Fruit fly (Drosophila melanogaster) whole organism, embryonic: ENCODE data around the gene Tsf2.
A peak's percentile ranks its signal among the peaks of the same experiment; 100 is the strongest.

ENCODE experiments used
- Bdp1 ChIP-seq: fragments of 200-800 bp; sonication (Bioruptor generic); optimal IDR thresholded peaks from 3 replicates; lab custom pipeline; 2016; ENCODE audit warnings: missing biosample characterization, missing genetic modification characterization
- C15 ChIP-seq: fragments of 200-800 bp; sonication (Bioruptor generic); IDR thresholded peaks from 3 replicates; pipeline ENCODE4 v1.3.6; 2022; ENCODE audit warnings: missing biosample characterization, missing genetic modification characterization
- CG10274 ChIP-seq: fragments of 200-800 bp; sonication (Bioruptor generic); optimal IDR thresholded peaks from 3 replicates; lab custom pipeline; 2017; ENCODE audit warnings: missing biosample characterization, mild to moderate bottlenecking, missing genetic modification characterization
- CG14860 ChIP-seq: fragments of 200-800 bp; sonication (Bioruptor generic); IDR thresholded peaks from 3 replicates; pipeline ENCODE4 v1.3.6; 2022; ENCODE audit warnings: missing biosample characterization, missing genetic modification characterization; ENCODE audit not compliant: partially characterized antibody
- CG1602 ChIP-seq: fragments of 200-800 bp; sonication (Bioruptor generic); optimal IDR thresholded peaks from 3 replicates; lab custom pipeline; 2016; ENCODE audit warnings: missing biosample characterization, missing genetic modification characterization
- CG17829 ChIP-seq: fragments of 200-800 bp; optimal IDR thresholded peaks from 2 replicates; lab custom pipeline; 2019; ENCODE audit warnings: missing biosample characterization, mild to moderate bottlenecking, missing genetic modification characterization, moderate library complexity
- CG18262 ChIP-seq: fragments of 200-800 bp; optimal IDR thresholded peaks from 3 replicates; lab custom pipeline; 2019; ENCODE audit warnings: missing biosample characterization, mild to moderate bottlenecking, missing genetic modification characterization, moderate library complexity
- CG2202 ChIP-seq: fragments of 200-800 bp; sonication (Bioruptor generic); optimal IDR thresholded peaks from 2 replicates; lab custom pipeline; 2018; ENCODE audit warnings: missing biosample characterization, mild to moderate bottlenecking, missing genetic modification characterization
- CG30020 ChIP-seq: fragments of 200-800 bp; optimal IDR thresholded peaks from 2 replicates; lab custom pipeline; 2019; ENCODE audit warnings: missing biosample characterization, mild to moderate bottlenecking, missing genetic modification characterization, moderate library complexity
- CG34224 ChIP-seq: fragments of 200-800 bp; sonication (Bioruptor generic); IDR thresholded peaks from 3 replicates; pipeline ENCODE4 v1.3.6; 2022; ENCODE audit warnings: missing biosample characterization, missing genetic modification characterization; ENCODE audit not compliant: partially characterized antibody
- CG4617 ChIP-seq: fragments of 200-800 bp; sonication (Bioruptor generic); optimal IDR thresholded peaks from 3 replicates; lab custom pipeline; 2016; ENCODE audit warnings: missing biosample characterization, missing genetic modification characterization, borderline replicate concordance
- CG6175 ChIP-seq: fragments of 200-800 bp; sonication (Bioruptor generic); IDR thresholded peaks from 3 replicates; pipeline ENCODE4 v1.3.6; 2022; ENCODE audit warnings: missing biosample characterization, missing genetic modification characterization
- CG6254 ChIP-seq: fragments of 200-800 bp; sonication (Bioruptor generic); optimal IDR thresholded peaks from 3 replicates; lab custom pipeline; 2017; ENCODE audit warnings: mild to moderate bottlenecking, missing biosample characterization, missing genetic modification reagents, missing genetic modification characterization
- CG6683 ChIP-seq: fragments of 200-800 bp; sonication (Bioruptor generic); optimal IDR thresholded peaks from 2 replicates; lab custom pipeline; 2017; ENCODE audit warnings: missing biosample characterization, mild to moderate bottlenecking, missing genetic modification characterization, missing genetic modification reagents
- CG7372 ChIP-seq: fragments of 200-800 bp; sonication (Bioruptor generic); IDR thresholded peaks from 2 replicates; pipeline ENCODE4 v1.3.6; 2022; ENCODE audit warnings: missing biosample characterization, missing genetic modification characterization
- CG7556 ChIP-seq: fragments of 200-800 bp; sonication (Bioruptor generic); optimal IDR thresholded peaks from 2 replicates; lab custom pipeline; 2017; ENCODE audit warnings: missing biosample characterization, mild to moderate bottlenecking, missing genetic modification characterization
- CoRest ChIP-seq: fragments of 200-800 bp; sonication (Bioruptor generic); optimal IDR thresholded peaks from 3 replicates; lab custom pipeline; 2018; ENCODE audit warnings: missing biosample characterization, mild to moderate bottlenecking, missing genetic modification characterization, moderate library complexity
- Dek ChIP-seq: fragments of 200-800 bp; sonication (Bioruptor generic); optimal IDR thresholded peaks from 3 replicates; lab custom pipeline; 2019; ENCODE audit warnings: missing biosample characterization, mild to moderate bottlenecking, missing genetic modification characterization, moderate library complexity
- Dip3 ChIP-seq: fragments of 200-800 bp; sonication (Bioruptor generic); optimal IDR thresholded peaks from 3 replicates; lab custom pipeline; 2016; ENCODE audit warnings: missing biosample characterization, missing genetic modification characterization
- E2f2 ChIP-seq: fragments of 200-800 bp; sonication (Bioruptor generic); IDR thresholded peaks from 2 replicates; pipeline ENCODE4 v1.3.6; 2022; ENCODE audit warnings: missing biosample characterization, missing genetic modification characterization
- Fer2 ChIP-seq: fragments of 200-800 bp; sonication (Bioruptor generic); optimal IDR thresholded peaks from 2 replicates; lab custom pipeline; 2018; ENCODE audit warnings: missing biosample characterization, mild to moderate bottlenecking, missing genetic modification characterization, moderate library complexity
- Hr39 ChIP-seq: fragments of >200 bp; optimal IDR thresholded peaks from 2 replicates; lab custom pipeline; 2017
- Jarid2 ChIP-seq: fragments of 200-800 bp; sonication (Bioruptor generic); optimal IDR thresholded peaks from 3 replicates; lab custom pipeline; 2017; ENCODE audit warnings: mild to moderate bottlenecking, missing biosample characterization, missing genetic modification reagents, missing genetic modification characterization
- NC2β ChIP-seq: fragments of 200-800 bp; sonication (Bioruptor generic); optimal IDR thresholded peaks from 2 replicates; lab custom pipeline; 2016; ENCODE audit warnings: missing biosample characterization, missing genetic modification characterization
- Pdp1 ChIP-seq, 2 experiments: fragments of 200-800 bp; sonication (Bioruptor generic); optimal IDR thresholded peaks; 3 replicates each; lab custom pipeline; 2016; ENCODE audit warnings: missing biosample characterization in 2 of 2, missing genetic modification characterization in 2 of 2, mild to moderate bottlenecking in 1 of 2, moderate library complexity in 1 of 2
- Rx ChIP-seq: fragments of 200-800 bp; sonication (Bioruptor generic); IDR thresholded peaks from 2 replicates; pipeline ENCODE4 v1.3.6; 2022; ENCODE audit warnings: missing biosample characterization, missing genetic modification characterization
- Trl ChIP-seq, 3 experiments: fragments of >200 bp in 2 of 3; fragments of 200-800 bp in 1 of 3; sonication (Bioruptor generic) in 1 of 3; optimal IDR thresholded peaks; 2 replicates in 1 of 3; 3 replicates in 2 of 3; lab custom pipeline; 2016 to 2017; ENCODE audit warnings: missing biosample characterization in 1 of 3, missing genetic modification characterization in 1 of 3
- bcd ChIP-seq: fragments of 200-800 bp; sonication (Bioruptor generic); optimal IDR thresholded peaks from 2 replicates; lab custom pipeline; 2017; ENCODE audit warnings: missing biosample characterization, mild to moderate bottlenecking, missing genetic modification characterization
- cato ChIP-seq: fragments of 200-800 bp; sonication (Bioruptor generic); optimal IDR thresholded peaks from 2 replicates; lab custom pipeline; 2016; ENCODE audit warnings: missing biosample characterization, missing genetic modification characterization, borderline replicate concordance
- ci ChIP-seq: fragments of 200-800 bp; sonication (Bioruptor generic); IDR thresholded peaks from 3 replicates; pipeline ENCODE4 v1.3.6; 2022; ENCODE audit warnings: missing biosample characterization, missing genetic modification characterization
- crc ChIP-seq: fragments of 200-800 bp; sonication (Bioruptor generic); optimal IDR thresholded peaks from 2 replicates; lab custom pipeline; 2016; ENCODE audit warnings: missing biosample characterization, missing genetic modification characterization
- cwo ChIP-seq: fragments of 200-800 bp; sonication (Bioruptor generic); optimal IDR thresholded peaks from 3 replicates; lab custom pipeline; 2017; ENCODE audit warnings: missing biosample characterization, missing genetic modification characterization, mild to moderate bottlenecking, moderate library complexity, missing genetic modification reagents
- dm ChIP-seq: fragments of 200-800 bp; sonication (Bioruptor generic); optimal IDR thresholded peaks from 3 replicates; lab custom pipeline; 2016; ENCODE audit warnings: missing biosample characterization, missing genetic modification characterization
- eve ChIP-seq, 2 experiments: fragments of >200 bp; optimal IDR thresholded peaks; 2 replicates each; lab custom pipeline; 2017; ENCODE audit warnings: missing biosample characterization in 2 of 2, missing genetic modification characterization in 2 of 2
- fd64A ChIP-seq: fragments of 200-800 bp; sonication (Bioruptor generic); optimal IDR thresholded peaks from 3 replicates; lab custom pipeline; 2018; ENCODE audit warnings: missing biosample characterization, mild to moderate bottlenecking, missing genetic modification characterization
- fru ChIP-seq: fragments of >200 bp; optimal IDR thresholded peaks from 2 replicates; lab custom pipeline; 2017
- gcm ChIP-seq: fragments of 200-800 bp; sonication (Bioruptor generic); optimal IDR thresholded peaks from 2 replicates; lab custom pipeline; 2019; ENCODE audit warnings: missing biosample characterization, mild to moderate bottlenecking, missing genetic modification characterization, moderate library complexity
- gem ChIP-seq: fragments of 200-800 bp; sonication (Bioruptor generic); optimal IDR thresholded peaks from 2 replicates; lab custom pipeline; 2019; ENCODE audit warnings: missing biosample characterization, mild to moderate bottlenecking, missing genetic modification characterization, moderate library complexity
- insv ChIP-seq, 2 experiments: fragments of 200-800 bp; sonication (Bioruptor generic); optimal IDR thresholded peaks; 3 replicates each; lab custom pipeline; 2016 to 2018; ENCODE audit warnings: missing biosample characterization in 2 of 2, missing genetic modification characterization in 2 of 2
- kay ChIP-seq: fragments of 200-800 bp; sonication (Bioruptor generic); optimal IDR thresholded peaks from 2 replicates; lab custom pipeline; 2016; ENCODE audit warnings: missing biosample characterization, missing genetic modification characterization
- knrl ChIP-seq: fragments of 200-800 bp; sonication (Bioruptor generic); IDR thresholded peaks from 3 replicates; pipeline ENCODE4 v1.3.6; 2022; ENCODE audit warnings: missing biosample characterization, missing genetic modification characterization; ENCODE audit not compliant: partially characterized antibody
- lbe ChIP-seq: fragments of 200-800 bp; sonication (Bioruptor generic); optimal IDR thresholded peaks from 2 replicates; lab custom pipeline; 2016; ENCODE audit warnings: missing biosample characterization, mild to moderate bottlenecking, missing genetic modification characterization
- org-1 ChIP-seq: fragments of 200-800 bp; sonication (Bioruptor generic); optimal IDR thresholded peaks from 2 replicates; lab custom pipeline; 2017; ENCODE audit warnings: missing biosample characterization, missing genetic modification characterization
- peb ChIP-seq: fragments of 200-800 bp; sonication (Bioruptor generic); IDR thresholded peaks from 2 replicates; pipeline ENCODE4 v1.3.6; 2022; ENCODE audit warnings: missing biosample characterization, missing genetic modification characterization
- pnt ChIP-seq: fragments of 200-800 bp; sonication (Bioruptor generic); optimal IDR thresholded peaks from 3 replicates; lab custom pipeline; 2016; ENCODE audit warnings: missing biosample characterization, missing genetic modification characterization
- pros ChIP-seq: fragments of 200-800 bp; sonication (Bioruptor generic); optimal IDR thresholded peaks from 3 replicates; lab custom pipeline; 2019; ENCODE audit warnings: missing biosample characterization, mild to moderate bottlenecking, missing genetic modification characterization, moderate library complexity
- scrt ChIP-seq: fragments of 200-800 bp; sonication (Bioruptor generic); optimal IDR thresholded peaks from 2 replicates; lab custom pipeline; 2018; ENCODE audit warnings: missing biosample characterization, mild to moderate bottlenecking, missing genetic modification characterization, moderate library complexity
- tna ChIP-seq: fragments of 200-800 bp; sonication (Bioruptor generic); IDR thresholded peaks from 2 replicates; pipeline ENCODE4 v1.3.6; 2022; ENCODE audit warnings: missing biosample characterization, missing genetic modification characterization; ENCODE audit not compliant: partially characterized antibody
- unpg ChIP-seq: fragments of 200-800 bp; sonication (Bioruptor generic); optimal IDR thresholded peaks from 3 replicates; lab custom pipeline; 2018; ENCODE audit warnings: missing biosample characterization, mild to moderate bottlenecking, missing genetic modification characterization, moderate library complexity

Tsf2 gene

DNA sequence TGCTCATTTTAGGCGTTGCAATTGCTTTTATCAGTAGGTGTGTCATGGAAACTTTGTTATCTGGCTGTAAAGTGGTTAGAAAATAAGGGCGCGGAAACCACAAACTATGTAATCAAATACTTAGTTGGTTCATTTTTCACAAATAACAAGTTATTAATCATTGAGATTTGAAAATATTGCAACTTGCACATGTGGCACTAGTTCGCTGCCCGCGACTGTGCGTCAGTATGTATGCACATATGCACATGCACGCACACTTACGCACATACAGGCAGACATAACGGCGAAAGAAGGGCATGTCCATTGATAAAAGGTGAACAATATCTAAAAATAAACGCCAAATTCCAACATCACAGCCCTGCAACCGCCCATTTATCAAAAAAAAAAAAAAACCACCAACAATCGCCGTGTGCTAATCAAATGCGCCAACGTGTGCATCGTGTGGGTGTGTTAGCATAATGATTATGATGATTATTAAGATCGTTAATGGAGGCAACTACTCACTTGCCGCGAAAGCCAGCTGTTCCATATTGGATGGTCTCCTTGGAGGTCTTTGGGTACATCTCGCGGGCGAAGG lies 4.0 kb downstream of the Tsf2 start (continued):
- no peak for TF ChIP-seq pnt (GFP tag; lab: Kevin White, UChicago)
- peak; percentile 70 for TF ChIP-seq lbe (GFP tag; lab: Kevin White, UChicago)
- TF ChIP-seq CG14860 (GFP tag; lab: Robert Waterston, UW) = no peak
- no peak for TF ChIP-seq fru (lab: Kevin White, UChicago)
- peak; percentile 12 for TF ChIP-seq CG6683
- TF ChIP-seq org-1 = peak; percentile 13
- TF ChIP-seq CoRest (tag; lab: Kevin White, UChicago) = peak; percentile 34
- peak; percentile 58 for TF ChIP-seq CG17829 (tag; lab: Kevin White, UChicago)
- TF ChIP-seq ci (GFP tag; lab: Robert Waterston, UW) = peak; percentile 85
- no peak for TF ChIP-seq Trl (optimal IDR thresholded peaks at IDR 0.05; lab: Kevin White, UChicago)
- TF ChIP-seq Trl (GFP tag; optimal IDR thresholded peaks at IDR 0.05; lab: Kevin White, UChicago) = no peak
- no peak for TF ChIP-seq CG4617
- no peak for TF ChIP-seq CG7372 (GFP tag; lab: Robert Waterston, UW)
- no peak for TF ChIP-seq cato
- TF ChIP-seq eve (GFP tag; optimal IDR thresholded peaks at IDR 0.05; lab: Kevin White, UChicago) = no peak
- TF ChIP-seq crc (GFP tag; lab: Kevin White, UChicago) = no peak
- no peak for TF ChIP-seq C15
- no peak for TF ChIP-seq knrl (GFP tag; lab: Robert Waterston, UW)
- TF ChIP-seq tna = no peak
- peak; percentile 21 for TF ChIP-seq gcm (GFP tag; lab: Kevin White, UChicago)
- TF ChIP-seq Jarid2 (GFP tag; lab: Kevin White, UChicago) = peak; percentile 13
- TF ChIP-seq Hr39 = no peak
- TF ChIP-seq CG1602 = peak; percentile 3
- peak; percentile 66 for TF ChIP-seq unpg (GFP tag; lab: Kevin White, UChicago)
- peak; percentile 10 for TF ChIP-seq scrt (GFP tag; lab: Kevin White, UChicago)
- TF ChIP-seq CG18262 (tag; lab: Kevin White, UChicago) = peak; percentile 63
- TF ChIP-seq CG10274 (GFP tag; lab: Kevin White, UChicago) = no peak
- TF ChIP-seq bcd (GFP tag; lab: Kevin White, UChicago) = peak; percentile 25
- no peak for TF ChIP-seq Fer2 (tag; lab: Kevin White, UChicago)
- peak; percentile 16 for TF ChIP-seq Dip3 (GFP tag; lab: Kevin White, UChicago)
- TF ChIP-seq dm (GFP tag; lab: Kevin White, UChicago) = no peak
- no peak for TF ChIP-seq pros (GFP tag; lab: Kevin White, UChicago)
- TF ChIP-seq CG6254 = no peak
- peak; percentile 8 for TF ChIP-seq CG7556
- no peak for TF ChIP-seq NC2β (GFP tag; lab: Kevin White, UChicago)
- TF ChIP-seq gem (tag; lab: Kevin White, UChicago) = peak; percentile 62
- TF ChIP-seq cwo (GFP tag; lab: Kevin White, UChicago) = no peak
- peak; percentile 34 for TF ChIP-seq kay (GFP tag; lab: Kevin White, UChicago)
- TF ChIP-seq Dek (tag; lab: Kevin White, UChicago) = no peak
- TF ChIP-seq peb (GFP tag; lab: Robert Waterston, UW) = no peak
- TF ChIP-seq CG30020 = no peak
- peak; percentile 14; the same call in 1 of the 3 replicates for TF ChIP-seq CG6175 (GFP tag; lab: Robert Waterston, UW)
- peak; percentile 22; the same call in 1 of the 2 replicates for TF ChIP-seq Rx (GFP tag; lab: Robert Waterston, UW)
- TF ChIP-seq fd64A = peak; percentile 0
- TF ChIP-seq insv (GFP tag; optimal IDR thresholded peaks at IDR 0.05; lab: Kevin White, UChicago) = no peak
- 0 out of 3 replicates have a peak, but pooled peaks have one; percentile 14 for TF ChIP-seq CG34224
- TF ChIP-seq Pdp1 (GFP tag; optimal IDR thresholded peaks at IDR 0.05; lab: Kevin White, UChicago) = peak in 1 of 2 experiments; percentile 40
- no peak for TF ChIP-seq E2f2 (GFP tag; lab: Robert Waterston, UW)
- no peak for TF ChIP-seq Bdp1 (GFP tag; lab: Kevin White, UChicago)
- TF ChIP-seq CG2202 (tag; lab: Kevin White, UChicago) = peak; percentile 11
